Fruit fly (Drosophila melanogaster) whole organism, embryonic: ENCODE results near the gene lva.

Source experiments
- ATbp ChIP-seq: fragments of 200-800 bp; sonication (Bioruptor generic); optimal IDR thresholded peaks from 2 replicates; lab custom pipeline; 2017; ENCODE audit warnings: missing biosample characterization, mild to moderate bottlenecking, missing genetic modification characterization, missing genetic modification reagents
- Ada2b ChIP-seq: fragments of 200-800 bp; sonication (Bioruptor generic); IDR thresholded peaks from 2 replicates; pipeline ENCODE4 v1.3.6; 2022; ENCODE audit warnings: missing biosample characterization, missing genetic modification characterization
- B-H1 ChIP-seq: fragments of 200-800 bp; sonication (Bioruptor generic); IDR thresholded peaks from 3 replicates; pipeline ENCODE4 v1.3.6; 2022; ENCODE audit warnings: missing biosample characterization, missing genetic modification characterization
- C15 ChIP-seq: fragments of 200-800 bp; sonication (Bioruptor generic); IDR thresholded peaks from 3 replicates; pipeline ENCODE4 v1.3.6; 2022; ENCODE audit warnings: missing biosample characterization, missing genetic modification characterization
- CG10267 ChIP-seq: fragments of 200-800 bp; sonication (Bioruptor generic); optimal IDR thresholded peaks from 2 replicates; lab custom pipeline; 2018; ENCODE audit warnings: missing biosample characterization, mild to moderate bottlenecking, missing genetic modification characterization, moderate library complexity
- CG10543 ChIP-seq: fragments of 200-800 bp; sonication (Bioruptor generic); optimal IDR thresholded peaks from 3 replicates; lab custom pipeline; 2017; ENCODE audit warnings: missing biosample characterization, mild to moderate bottlenecking, missing genetic modification characterization, moderate library complexity
- CG13624 ChIP-seq: fragments of 200-800 bp; sonication (Bioruptor generic); optimal IDR thresholded peaks from 2 replicates; lab custom pipeline; 2016; ENCODE audit warnings: missing biosample characterization, missing genetic modification characterization
- CG13775 ChIP-seq: fragments of 200-800 bp; sonication (Bioruptor generic); optimal IDR thresholded peaks from 3 replicates; lab custom pipeline; 2017; ENCODE audit warnings: missing biosample characterization, mild to moderate bottlenecking, missing genetic modification characterization
- CG14710 ChIP-seq: fragments of 200-800 bp; sonication (Bioruptor generic); optimal IDR thresholded peaks from 3 replicates; lab custom pipeline; 2019; ENCODE audit warnings: missing biosample characterization, mild to moderate bottlenecking, missing genetic modification characterization, moderate library complexity
- CG16815 ChIP-seq: fragments of 200-800 bp; sonication (Bioruptor generic); optimal IDR thresholded peaks from 3 replicates; lab custom pipeline; 2017; ENCODE audit warnings: missing biosample characterization, mild to moderate bottlenecking, missing genetic modification characterization
- CG2712 ChIP-seq: fragments of 200-800 bp; optimal IDR thresholded peaks from 3 replicates; lab custom pipeline; 2019; ENCODE audit warnings: missing biosample characterization, mild to moderate bottlenecking, missing genetic modification characterization, moderate library complexity
- CG32772 ChIP-seq: fragments of 200-800 bp; sonication (Bioruptor generic); IDR thresholded peaks from 2 replicates; pipeline ENCODE4 v1.3.6; 2022; ENCODE audit warnings: missing biosample characterization, missing genetic modification characterization
- CG3281 ChIP-seq: fragments of 200-800 bp; sonication (Bioruptor generic); optimal IDR thresholded peaks from 3 replicates; lab custom pipeline; 2017; ENCODE audit warnings: missing biosample characterization, mild to moderate bottlenecking, missing genetic modification characterization
- CG3847 ChIP-seq: fragments of 200-800 bp; sonication (Bioruptor generic); IDR thresholded peaks from 2 replicates; pipeline ENCODE4 v1.3.6; 2022; ENCODE audit warnings: missing biosample characterization, missing genetic modification characterization
- CG4730 ChIP-seq: fragments of 200-800 bp; sonication (Bioruptor generic); IDR thresholded peaks from 2 replicates; pipeline ENCODE4 v1.3.6; 2022; ENCODE audit warnings: missing biosample characterization, missing genetic modification characterization
- CG5245 ChIP-seq: fragments of 200-800 bp; sonication (Bioruptor generic); optimal IDR thresholded peaks from 3 replicates; lab custom pipeline; 2016; ENCODE audit warnings: missing biosample characterization, missing genetic modification characterization
- CG8388 ChIP-seq: fragments of 200-800 bp; sonication (Bioruptor generic); optimal IDR thresholded peaks from 2 replicates; lab custom pipeline; 2019; ENCODE audit warnings: missing biosample characterization, mild to moderate bottlenecking, missing genetic modification characterization, moderate library complexity
- CG9437 ChIP-seq: fragments of 200-800 bp; sonication (Bioruptor generic); optimal IDR thresholded peaks from 2 replicates; lab custom pipeline; 2018; ENCODE audit warnings: missing biosample characterization, mild to moderate bottlenecking, missing genetic modification characterization
- Dfd ChIP-seq, 2 experiments: fragments of >200 bp; optimal IDR thresholded peaks; 2 replicates each; lab custom pipeline; 2017; ENCODE audit warnings: missing biosample characterization in 2 of 2, missing genetic modification characterization in 2 of 2
- Ets65A ChIP-seq: fragments of 200-800 bp; sonication (Bioruptor generic); peaks from one replicate; lab custom pipeline; 2016; ENCODE audit warnings: missing biosample characterization, missing genetic modification characterization
- Fer2 ChIP-seq: fragments of 200-800 bp; sonication (Bioruptor generic); optimal IDR thresholded peaks from 2 replicates; lab custom pipeline; 2018; ENCODE audit warnings: missing biosample characterization, mild to moderate bottlenecking, missing genetic modification characterization, moderate library complexity
- GATAe ChIP-seq: fragments of 200-800 bp; sonication (Bioruptor generic); conservative IDR thresholded peaks from 2 replicates; pipeline ENCODE4 v1.3.6; 2022; ENCODE audit warnings: missing biosample characterization, missing genetic modification characterization
- HHEX ChIP-seq: fragments of 200-800 bp; sonication (Bioruptor generic); optimal IDR thresholded peaks from 3 replicates; lab custom pipeline; 2017; ENCODE audit warnings: missing biosample characterization, mild to moderate bottlenecking, missing genetic modification characterization, missing genetic modification reagents
- HLHmδ ChIP-seq: fragments of 200-800 bp; sonication (Bioruptor generic); optimal IDR thresholded peaks from 2 replicates; lab custom pipeline; 2018; ENCODE audit warnings: missing biosample characterization, mild to moderate bottlenecking, missing genetic modification characterization, moderate library complexity
- Hmx ChIP-seq: fragments of 200-800 bp; sonication (Bioruptor generic); optimal IDR thresholded peaks from 2 replicates; lab custom pipeline; 2016; ENCODE audit warnings: missing biosample characterization, missing genetic modification characterization
- Hr3 ChIP-seq: fragments of 200-800 bp; sonication (Bioruptor generic); optimal IDR thresholded peaks from 3 replicates; lab custom pipeline; 2016; ENCODE audit warnings: missing biosample characterization, missing genetic modification characterization
- Hr39 ChIP-seq: fragments of >200 bp; optimal IDR thresholded peaks from 2 replicates; lab custom pipeline; 2017
- Lpt ChIP-seq: fragments of >200 bp; optimal IDR thresholded peaks from 2 replicates; lab custom pipeline; 2018; ENCODE audit warnings: missing biosample characterization, missing genetic modification characterization
- Mad ChIP-seq: fragments of 200-800 bp; sonication (Bioruptor generic); optimal IDR thresholded peaks from 2 replicates; lab custom pipeline; 2016; ENCODE audit warnings: missing biosample characterization, missing genetic modification characterization
- NC2α ChIP-seq: fragments of 200-800 bp; sonication (Bioruptor generic); optimal IDR thresholded peaks from 2 replicates; lab custom pipeline; 2016; ENCODE audit warnings: missing biosample characterization, missing genetic modification characterization
- NK7.1 ChIP-seq: fragments of 200-800 bp; sonication (Bioruptor generic); optimal IDR thresholded peaks from 3 replicates; lab custom pipeline; 2016; ENCODE audit warnings: missing biosample characterization, missing genetic modification characterization
- Neu2 ChIP-seq: fragments of 200-800 bp; sonication (Bioruptor generic); optimal IDR thresholded peaks from 3 replicates; lab custom pipeline; 2016; ENCODE audit warnings: missing biosample characterization, missing genetic modification characterization, borderline replicate concordance
- Nf-YC ChIP-seq: fragments of 200-800 bp; optimal IDR thresholded peaks from 3 replicates; lab custom pipeline; 2019; ENCODE audit warnings: missing biosample characterization, mild to moderate bottlenecking, missing genetic modification characterization, moderate library complexity
- Sin3A ChIP-seq: fragments of >200 bp; optimal IDR thresholded peaks from 2 replicates; lab custom pipeline; 2018
- Six4 ChIP-seq: fragments of 200-800 bp; sonication (Bioruptor generic); optimal IDR thresholded peaks from 2 replicates; lab custom pipeline; 2016; ENCODE audit warnings: missing biosample characterization, missing genetic modification characterization
- Ssrp ChIP-seq: fragments of 200-800 bp; sonication (Bioruptor generic); optimal IDR thresholded peaks from 2 replicates; lab custom pipeline; 2018; ENCODE audit warnings: missing biosample characterization, mild to moderate bottlenecking, missing genetic modification characterization, moderate library complexity
- ase ChIP-seq: fragments of 200-800 bp; sonication (Bioruptor generic); IDR thresholded peaks from 3 replicates; pipeline ENCODE4 v1.3.6; 2022; ENCODE audit warnings: missing biosample characterization, missing genetic modification characterization
- bab2 ChIP-seq: fragments of 200-800 bp; sonication (Bioruptor generic); optimal IDR thresholded peaks from 2 replicates; lab custom pipeline; 2016; ENCODE audit warnings: missing biosample characterization, missing genetic modification characterization
- caup ChIP-seq: fragments of 200-800 bp; sonication (Bioruptor generic); optimal IDR thresholded peaks from 3 replicates; lab custom pipeline; 2017; ENCODE audit warnings: missing biosample characterization, mild to moderate bottlenecking, missing genetic modification characterization, moderate library complexity; ENCODE audit not compliant: severe bottlenecking
- chm ChIP-seq: fragments of 200-800 bp; sonication (Bioruptor generic); IDR thresholded peaks from 2 replicates; pipeline ENCODE4 v1.3.6; 2022; ENCODE audit warnings: missing biosample characterization, missing genetic modification characterization
- disco-r ChIP-seq: fragments of 200-800 bp; sonication (Bioruptor generic); optimal IDR thresholded peaks from 2 replicates; lab custom pipeline; 2016; ENCODE audit warnings: missing biosample characterization, missing genetic modification characterization
- hb ChIP-seq: fragments of 200-800 bp; sonication (Bioruptor generic); IDR thresholded peaks from 3 replicates; pipeline ENCODE4 v1.3.6; 2022; ENCODE audit warnings: missing biosample characterization, missing genetic modification characterization; ENCODE audit not compliant: partially characterized antibody
- inv ChIP-seq: fragments of 200-800 bp; sonication (Bioruptor generic); IDR thresholded peaks from 2 replicates; pipeline ENCODE4 v1.3.6; 2022; ENCODE audit warnings: missing biosample characterization, missing genetic modification characterization; ENCODE audit not compliant: partially characterized antibody
- ken ChIP-seq: fragments of 200-800 bp; sonication (Bioruptor generic); IDR thresholded peaks from 3 replicates; pipeline ENCODE4 v1.3.6; 2022; ENCODE audit warnings: missing biosample characterization, missing genetic modification characterization
- kni ChIP-seq: fragments of 200-800 bp; sonication (Bioruptor generic); optimal IDR thresholded peaks from 3 replicates; lab custom pipeline; 2017; ENCODE audit warnings: mild to moderate bottlenecking, missing biosample characterization, missing genetic modification reagents, missing genetic modification characterization
- lilli ChIP-seq: fragments of 200-800 bp; sonication (Bioruptor generic); optimal IDR thresholded peaks from 3 replicates; lab custom pipeline; 2016; ENCODE audit warnings: missing biosample characterization, missing genetic modification characterization
- lola ChIP-seq, 3 experiments: fragments of >200 bp in 2 of 3; fragments of 200-800 bp in 1 of 3; sonication (Bioruptor generic) in 1 of 3; optimal IDR thresholded peaks; 2 replicates each; lab custom pipeline; 2017 to 2019; ENCODE audit warnings: missing biosample characterization in 3 of 3, missing genetic modification characterization in 3 of 3, mild to moderate bottlenecking in 1 of 3, moderate library complexity in 1 of 3
- ranshi ChIP-seq: fragments of 200-800 bp; sonication (Bioruptor generic); IDR thresholded peaks from 2 replicates; pipeline ENCODE4 v1.3.6; 2022; ENCODE audit warnings: missing biosample characterization, missing genetic modification characterization
- sisA ChIP-seq: fragments of 200-800 bp; sonication (Bioruptor generic); IDR thresholded peaks from 2 replicates; pipeline ENCODE4 v1.3.6; 2022; ENCODE audit warnings: missing biosample characterization, missing genetic modification characterization
- zfh1 ChIP-seq: fragments of 200-800 bp; sonication (Bioruptor generic); IDR thresholded peaks from 3 replicates; pipeline ENCODE4 v1.3.6; 2022; ENCODE audit warnings: missing biosample characterization, missing genetic modification characterization

lva gene

dm6 chrX:3968346-3969044 lies 3.4 kb upstream of the lva start, which contains the start of gene CG6428 (continued):
- peak; percentile 33; the same call in 2 of the 3 replicates for TF ChIP-seq zfh1
- TF ChIP-seq lilli (GFP tag; lab: Kevin White, UChicago), result peak; percentile 44
- peak; percentile 56 for TF ChIP-seq GATAe
- peak; percentile 25 for TF ChIP-seq CG8388 (GFP tag; lab: Kevin White, UChicago)
- TF ChIP-seq CG2712 (tag; lab: Kevin White, UChicago), result peak; percentile 52
- TF ChIP-seq ATbp, result no peak
- TF ChIP-seq CG13775 (GFP tag; lab: Kevin White, UChicago), result peak; percentile 50
- no peak for TF ChIP-seq Dfd (GFP tag; optimal IDR thresholded peaks at IDR 0.05; lab: Kevin White, UChicago)
- no peak for TF ChIP-seq B-H1 (GFP tag; lab: Robert Waterston, UW)
- TF ChIP-seq CG10543 (GFP tag; lab: Kevin White, UChicago), result peak; percentile 58
- TF ChIP-seq disco-r (GFP tag; lab: Kevin White, UChicago), result no peak
- no peak for TF ChIP-seq ase (GFP tag; lab: Robert Waterston, UW)
- TF ChIP-seq Mad, result peak; percentile 8
- no peak for TF ChIP-seq C15 (GFP tag; lab: Robert Waterston, UW)
- peak; percentile 26 for TF ChIP-seq Hr3 (GFP tag; lab: Kevin White, UChicago)
- TF ChIP-seq inv (GFP tag; lab: Robert Waterston, UW), result peak; percentile 33; the same call in 1 of the 2 replicates
- TF ChIP-seq Ada2b, result peak; percentile 37
- no peak for TF ChIP-seq Fer2 (tag; lab: Kevin White, UChicago)
- no peak for TF ChIP-seq HLHmδ (GFP tag; lab: Kevin White, UChicago)
- peak; percentile 43; the same call in 1 of the 2 replicates for TF ChIP-seq ranshi
- peak; percentile 93 for TF ChIP-seq CG10267
- TF ChIP-seq caup, result peak; percentile 37
- TF ChIP-seq CG32772 (GFP tag; lab: Robert Waterston, UW), result no peak
- peak; percentile 16 for TF ChIP-seq CG3281 (GFP tag; lab: Kevin White, UChicago)
- 0 out of 3 replicates have a peak, but pooled peaks have one; percentile 43 for TF ChIP-seq ken
- TF ChIP-seq Neu2 (GFP tag; lab: Kevin White, UChicago), result no peak
- TF ChIP-seq CG5245 (GFP tag; lab: Kevin White, UChicago), result no peak
- peak; percentile 39 for TF ChIP-seq HHEX (GFP tag; lab: Kevin White, UChicago)
- TF ChIP-seq lola (GFP tag; optimal IDR thresholded peaks at IDR 0.05; lab: Kevin White, UChicago), result peak in 1 of 3 experiments; percentile 12
- TF ChIP-seq sisA (GFP tag; lab: Robert Waterston, UW), result peak; percentile 35; the same call in 1 of the 2 replicates
- TF ChIP-seq kni (GFP tag; lab: Kevin White, UChicago), result no peak
- TF ChIP-seq bab2 (GFP tag; lab: Kevin White, UChicago), result no peak
- TF ChIP-seq Hr39 (lab: Kevin White, UChicago), result no peak
- no peak for TF ChIP-seq Sin3A (lab: Kevin White, UChicago)
- TF ChIP-seq NC2α (GFP tag; lab: Kevin White, UChicago), result no peak
- TF ChIP-seq CG13624 (GFP tag; lab: Kevin White, UChicago), result peak; percentile 31
- no peak for TF ChIP-seq Lpt
- TF ChIP-seq CG3847 (GFP tag; lab: Robert Waterston, UW), result peak; percentile 93
- TF ChIP-seq Ets65A, result peak; percentile 96
- no peak for TF ChIP-seq NK7.1
- TF ChIP-seq chm (GFP tag; lab: Robert Waterston, UW), result no peak
- no peak for TF ChIP-seq Six4 (GFP tag; lab: Kevin White, UChicago)
- no peak for TF ChIP-seq hb (GFP tag; lab: Robert Waterston, UW)
- TF ChIP-seq CG9437, result peak; percentile 12
- peak; percentile 65 for TF ChIP-seq CG14710 (tag; lab: Kevin White, UChicago)
- no peak for TF ChIP-seq CG16815 (GFP tag; lab: Kevin White, UChicago)
- no peak for TF ChIP-seq CG4730
- peak; percentile 79 for TF ChIP-seq Nf-YC
- peak; percentile 25 for TF ChIP-seq Ssrp
- TF ChIP-seq Hmx (GFP tag; lab: Kevin White, UChicago), result no peak
